Fruit fly (Drosophila melanogaster) whole organism, pupa: ENCODE data around the gene Z600.

Source experiments
- CG12605 ChIP-seq: fragments of 200-800 bp; sonication (Bioruptor generic); IDR thresholded peaks from 2 replicates; pipeline ENCODE4 v1.3.6; 2022; ENCODE audit warnings: missing biosample characterization, missing genetic modification characterization
- CG13204 ChIP-seq: fragments of 200-800 bp; sonication (Bioruptor generic); optimal IDR thresholded peaks from 2 replicates; lab custom pipeline; 2018; ENCODE audit warnings: missing biosample characterization, mild to moderate bottlenecking, missing genetic modification characterization, moderate library complexity
- CG9948 ChIP-seq: fragments of 200-800 bp; sonication (Bioruptor generic); optimal IDR thresholded peaks from 2 replicates; lab custom pipeline; 2018; ENCODE audit warnings: missing biosample characterization, mild to moderate bottlenecking, missing genetic modification characterization, moderate library complexity
- EcR ChIP-seq: fragments of 200-800 bp; sonication (Bioruptor generic); optimal IDR thresholded peaks from 3 replicates; lab custom pipeline; 2019; ENCODE audit warnings: missing biosample characterization, missing genetic modification characterization, mild to moderate bottlenecking, moderate library complexity, missing genetic modification reagents
- Ets98B ChIP-seq: fragments of 200-800 bp; sonication (Bioruptor generic); IDR thresholded peaks from 2 replicates; pipeline ENCODE4 v1.3.6; 2022; ENCODE audit warnings: missing biosample characterization, missing genetic modification characterization
- Pif1A ChIP-seq: fragments of 200-800 bp; sonication (Bioruptor generic); optimal IDR thresholded peaks from 3 replicates; lab custom pipeline; 2016; ENCODE audit warnings: missing biosample characterization, missing genetic modification characterization

DNA sequence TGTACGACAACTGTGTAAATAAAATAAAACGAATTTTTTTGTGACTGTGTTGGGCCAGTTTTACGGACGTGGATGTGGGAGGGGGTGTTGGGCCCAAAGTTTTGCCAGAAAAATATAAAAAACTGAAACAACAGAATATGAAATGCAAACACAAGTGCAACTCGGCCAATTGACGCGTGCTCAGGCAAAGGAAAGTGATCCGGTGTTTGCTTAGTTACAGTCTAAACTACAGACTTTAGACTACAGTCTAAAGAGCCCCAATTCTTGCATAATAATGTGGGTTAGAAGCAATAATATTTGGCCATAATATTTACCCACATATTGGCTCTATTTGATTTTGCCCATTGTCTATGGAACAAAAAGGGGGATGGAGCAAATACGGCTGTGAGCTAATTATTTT is 40.0 kb downstream of the Z600 start:
- TF ChIP-seq EcR (GFP tag; lab: Kevin White, UChicago), result no peak
- TF ChIP-seq CG13204 (GFP tag; lab: Kevin White, UChicago), result no peak
- TF ChIP-seq CG12605, result no peak
- TF ChIP-seq Ets98B (GFP tag; lab: Robert Waterston, UW), result no peak
- TF ChIP-seq CG9948, result no peak
- TF ChIP-seq Pif1A (GFP tag; lab: Kevin White, UChicago), result no peak
